Worm (Caenorhabditis elegans) whole organism, L4 larva: ENCODE data around the gene nep-13.

Experiments
- F26F4.8 ChIP-seq: fragments of 200-800 bp; sonication (Bioruptor generic); conservative IDR thresholded peaks from 2 replicates; pipeline ENCODE4 v1.3.6; 2022; ENCODE audit warnings: missing genetic modification characterization, missing compliant biosample characterization
- F37D6.2 ChIP-seq: sonication (generic microtip); optimal IDR thresholded peaks from 2 replicates; lab custom pipeline; 2016; ENCODE audit warnings: mild to moderate bottlenecking, missing genetic modification characterization, missing compliant biosample characterization
- F44E2.7 ChIP-seq: fragments of 200-800 bp; sonication (Bioruptor generic); IDR thresholded peaks from 2 replicates; pipeline ENCODE4 v2.1.2; 2022; ENCODE audit warnings: missing genetic modification characterization, missing compliant biosample characterization
- Y105C5A.15 ChIP-seq: fragments of 200-800 bp; sonication (Bioruptor generic); IDR thresholded peaks from 2 replicates; pipeline ENCODE4 v1.3.6; 2022; ENCODE audit warnings: missing genetic modification characterization, missing compliant biosample characterization
- Y75B8A.6 ChIP-seq: fragments of 200-800 bp; sonication (Bioruptor generic); IDR thresholded peaks from 2 replicates; pipeline ENCODE4 v1.3.6; 2022; ENCODE audit warnings: missing genetic modification reagents, missing genetic modification characterization, missing compliant biosample characterization
- arid-1 ChIP-seq: fragments of 200-800 bp; sonication (Bioruptor generic); conservative IDR thresholded peaks from 2 replicates; pipeline ENCODE4 v1.3.6; 2022; ENCODE audit warnings: missing genetic modification reagents, missing genetic modification characterization, missing compliant biosample characterization
- attf-4 ChIP-seq: sonication (generic microtip); optimal IDR thresholded peaks from 3 replicates; lab custom pipeline; 2017; ENCODE audit warnings: missing biosample characterization, missing genetic modification characterization
- ceh-20 ChIP-seq: fragments of 200-800 bp; sonication (Bioruptor generic); IDR thresholded peaks from 2 replicates; pipeline ENCODE4 v1.3.6; 2022; ENCODE audit warnings: missing genetic modification reagents, missing genetic modification characterization, missing compliant biosample characterization
- dmd-6 ChIP-seq: fragments of 200-800 bp; sonication (Bioruptor generic); IDR thresholded peaks from 2 replicates; pipeline ENCODE4 v1.3.6; 2022; ENCODE audit warnings: missing genetic modification reagents, missing genetic modification characterization, missing compliant biosample characterization
- dmd-8 ChIP-seq: fragments of 200-800 bp; sonication (Bioruptor generic); IDR thresholded peaks from 2 replicates; pipeline ENCODE4 v1.3.6; 2022; ENCODE audit warnings: missing genetic modification characterization, missing compliant biosample characterization
- dve-1 ChIP-seq: sonication (generic microtip); optimal IDR thresholded peaks from 2 replicates; lab custom pipeline; 2017; ENCODE audit warnings: antibody characterized with exemption, mild to moderate bottlenecking, missing genetic modification characterization, missing compliant biosample characterization; ENCODE audit not compliant: insufficient read depth
- egl-27 ChIP-seq: sonication (generic microtip); optimal IDR thresholded peaks from 3 replicates; lab custom pipeline; 2017; ENCODE audit warnings: missing biosample characterization, missing genetic modification reagents, missing genetic modification characterization
- fos-1 ChIP-seq: fragments of 150-350 bp; optimal IDR thresholded peaks from 2 replicates; lab custom pipeline; 2014; ENCODE audit warnings: missing biosample characterization, missing genetic modification characterization
- gei-8 ChIP-seq: fragments of 200-800 bp; sonication (Bioruptor generic); optimal IDR thresholded peaks from 2 replicates; lab custom pipeline; 2018; ENCODE audit warnings: mild to moderate bottlenecking, missing genetic modification characterization, missing compliant biosample characterization
- hif-1 ChIP-seq, 2 experiments: sonication (generic microtip); optimal IDR thresholded peaks; 2 replicates each; lab custom pipeline; 2016 to 2017; ENCODE audit warnings: missing compliant biosample characterization in 2 of 2, missing genetic modification characterization in 2 of 2, missing genetic modification reagents in 2 of 2, missing genotype in 2 of 2, mild to moderate bottlenecking in 1 of 2
- jun-1 ChIP-seq: fragments of 150-350 bp; optimal IDR thresholded peaks from 2 replicates; lab custom pipeline; 2014; ENCODE audit warnings: missing biosample characterization, missing genetic modification reagents, missing genetic modification characterization
- lin-1 ChIP-seq: fragments of 200-800 bp; sonication (Bioruptor generic); IDR thresholded peaks from 2 replicates; pipeline ENCODE4 v1.3.6; 2022; ENCODE audit warnings: missing genetic modification reagents, missing genetic modification characterization, missing compliant biosample characterization
- lin-13 ChIP-seq: fragments of 150-350 bp; optimal IDR thresholded peaks from 2 replicates; lab custom pipeline; 2014; ENCODE audit warnings: missing biosample characterization, missing genetic modification reagents, missing genetic modification characterization
- lin-29 ChIP-seq: fragments of 200-800 bp; sonication (Bioruptor generic); IDR thresholded peaks from 2 replicates; pipeline ENCODE4 v1.3.6; 2022; ENCODE audit warnings: missing genetic modification reagents, missing genetic modification characterization, missing compliant biosample characterization
- lin-39 ChIP-seq: fragments of 150-350 bp; optimal IDR thresholded peaks from 2 replicates; lab custom pipeline; 2014; ENCODE audit warnings: missing biosample characterization, missing genetic modification reagents, missing genetic modification characterization
- lir-3 ChIP-seq: sonication (generic microtip); optimal IDR thresholded peaks from 2 replicates; lab custom pipeline; 2016; ENCODE audit warnings: mild to moderate bottlenecking, missing genetic modification characterization, missing compliant biosample characterization
- madf-9 ChIP-seq: fragments of 200-800 bp; sonication (Bioruptor generic); conservative IDR thresholded peaks from 2 replicates; pipeline ENCODE4 v1.3.6; 2022; ENCODE audit warnings: missing genetic modification reagents, missing genetic modification characterization, missing compliant biosample characterization
- mep-1 ChIP-seq: fragments of 150-350 bp; sonication (generic microtip); optimal IDR thresholded peaks from 3 replicates; lab custom pipeline; 2014; ENCODE audit warnings: missing biosample characterization, missing genetic modification characterization
- nhr-28 ChIP-seq: fragments of 150-350 bp; optimal IDR thresholded peaks from 2 replicates; lab custom pipeline; 2014; ENCODE audit warnings: missing biosample characterization, missing genetic modification characterization
- nhr-41 ChIP-seq: fragments of 200-800 bp; sonication (Bioruptor generic); IDR thresholded peaks from 2 replicates; pipeline ENCODE4 v1.3.6; 2022; ENCODE audit warnings: missing genetic modification reagents, missing genetic modification characterization, missing compliant biosample characterization
- nhr-42 ChIP-seq: fragments of 200-800 bp; sonication (Bioruptor generic); IDR thresholded peaks from 2 replicates; pipeline ENCODE4 v1.3.6; 2022; ENCODE audit warnings: missing genetic modification characterization, missing compliant biosample characterization
- nhr-48 ChIP-seq: sonication (generic microtip); optimal IDR thresholded peaks from 2 replicates; lab custom pipeline; 2016; ENCODE audit warnings: mild to moderate bottlenecking, missing genetic modification characterization, missing compliant biosample characterization
- nhr-6 ChIP-seq: fragments of 150-350 bp; optimal IDR thresholded peaks from 2 replicates; lab custom pipeline; 2014; ENCODE audit warnings: missing biosample characterization, missing genetic modification characterization
- nhr-77 ChIP-seq: fragments of 150-350 bp; optimal IDR thresholded peaks from 2 replicates; lab custom pipeline; 2014; ENCODE audit warnings: missing biosample characterization, missing genetic modification characterization
- pha-4 ChIP-seq, 2 experiments: fragments of 150-350 bp in 1 of 2; fragments of 200-800 bp in 1 of 2; sonication (Bioruptor generic) in 1 of 2; IDR thresholded peaks in 1 of 2; optimal IDR thresholded peaks in 1 of 2; 2 replicates each; pipeline versions ENCODE4 v1.3.6 to Lab custom; 2014 to 2022; ENCODE audit warnings: missing genetic modification characterization in 2 of 2, missing genetic modification reagents in 2 of 2, missing biosample characterization in 1 of 2, missing compliant biosample characterization in 1 of 2
- set-16 ChIP-seq: fragments of 200-800 bp; sonication (Bioruptor generic); IDR thresholded peaks from 2 replicates; pipeline ENCODE4 v1.3.6; 2022; ENCODE audit warnings: missing genetic modification reagents, missing genetic modification characterization, missing compliant biosample characterization
- snpc-4 ChIP-seq: fragments of 150-350 bp; optimal IDR thresholded peaks from 2 replicates; lab custom pipeline; 2014; ENCODE audit warnings: missing biosample characterization, missing genetic modification characterization
- tag-97 ChIP-seq: fragments of 200-800 bp; sonication (Bioruptor generic); IDR thresholded peaks from 2 replicates; pipeline ENCODE4 v1.3.6; 2022; ENCODE audit warnings: missing genetic modification characterization, missing compliant biosample characterization
- tra-1 ChIP-seq: fragments of 200-800 bp; sonication (Bioruptor generic); IDR thresholded peaks from 2 replicates; pipeline ENCODE4 v1.3.6; 2022; ENCODE audit warnings: missing genetic modification reagents, missing genetic modification characterization, missing compliant biosample characterization
- unc-39 ChIP-seq: sonication (generic microtip); optimal IDR thresholded peaks from 2 replicates; lab custom pipeline; 2017; ENCODE audit warnings: missing biosample characterization, missing genetic modification characterization
- zag-1 ChIP-seq: fragments of 150-350 bp; optimal IDR thresholded peaks from 2 replicates; lab custom pipeline; 2014; ENCODE audit warnings: missing biosample characterization, missing genetic modification characterization
- zfp-3 ChIP-seq: fragments of 200-800 bp; sonication (Bioruptor generic); conservative IDR thresholded peaks from 2 replicates; pipeline ENCODE4 v1.3.6; 2022; ENCODE audit warnings: missing genetic modification reagents, missing genetic modification characterization, missing compliant biosample characterization
- zip-11 ChIP-seq: fragments of 200-800 bp; sonication (Bioruptor generic); IDR thresholded peaks from 2 replicates; pipeline ENCODE4 v1.3.6; 2022; ENCODE audit warnings: missing genetic modification characterization, missing compliant biosample characterization
- ztf-11 ChIP-seq: fragments of 150-350 bp; optimal IDR thresholded peaks from 2 replicates; lab custom pipeline; 2014; ENCODE audit warnings: missing biosample characterization, missing genetic modification characterization

Gene nep-13

DNA sequence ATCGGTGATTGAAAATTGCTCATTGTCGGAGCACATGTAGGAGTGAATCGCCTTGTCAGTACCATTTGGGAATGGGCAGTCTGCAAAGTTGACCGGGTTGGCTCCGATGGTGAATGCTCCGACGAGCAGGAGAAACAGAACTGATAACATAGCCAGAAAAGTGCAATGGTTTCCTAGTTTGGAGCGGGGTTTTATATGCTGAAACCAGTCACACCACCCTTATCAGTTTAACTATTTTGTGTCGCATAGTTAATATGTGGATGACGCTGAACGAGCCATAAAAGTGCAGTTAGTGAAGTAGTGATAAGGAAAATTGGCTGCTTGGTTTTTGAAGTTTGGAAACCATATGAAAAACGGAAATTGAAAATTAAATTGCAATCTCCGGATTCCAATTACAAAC, 36.6 kb upstream of the nep-13 start, which contains the start of gene C17F4.7 (continued):
- TF ChIP-seq tra-1 (GFP tag; lab: Robert Waterston, UW) (peak; percentile 66; the same call in 1 of the 2 replicates), nhr-42 (GFP tag; lab: Robert Waterston, UW) (no peak), hif-1 (tag; optimal IDR thresholded peaks at IDR 0.05; lab: Kevin White, UChicago) (no peak), pha-4 (GFP tag; IDR thresholded peaks at IDR 0.05; lab: Robert Waterston, UW) (no peak), pha-4 (tag; optimal IDR thresholded peaks at IDR 0.05; lab: Kevin White, UChicago) (no peak), zfp-3 (no peak), lir-3 (tag; lab: Kevin White, UChicago) (no peak), lin-13 (GFP tag; lab: Kevin White, UChicago) (no peak), lin-1 (GFP tag; lab: Robert Waterston, UW) (peak; percentile 77; the same call in 1 of the 2 replicates), Y105C5A.15 (GFP tag; lab: Robert Waterston, UW) (no peak), tag-97 (GFP tag; lab: Robert Waterston, UW) (no peak), F26F4.8 (GFP tag; lab: Robert Waterston, UW) (no peak), zag-1 (tag; lab: Kevin White, UChicago) (no peak), ztf-11 (no peak), egl-27 (tag; lab: Kevin White, UChicago) (no peak), lin-29 (GFP tag; lab: Robert Waterston, UW) (no peak), unc-39 (tag; lab: Kevin White, UChicago) (no peak), snpc-4 (no peak), dmd-6 (GFP tag; lab: Robert Waterston, UW) (peak; percentile 92), nhr-28 (tag; lab: Kevin White, UChicago) (peak; percentile 95), jun-1 (tag; lab: Kevin White, UChicago) (peak; percentile 12), lin-39 (no peak), F44E2.7 (GFP tag; lab: Robert Waterston, UW) (no peak), nhr-77 (peak; percentile 65), F37D6.2 (tag; lab: Kevin White, UChicago) (no peak), fos-1 (tag; lab: Kevin White, UChicago) (no peak), madf-9 (no peak), gei-8 (no peak), mep-1 (tag; lab: Kevin White, UChicago) (no peak)

DNA sequence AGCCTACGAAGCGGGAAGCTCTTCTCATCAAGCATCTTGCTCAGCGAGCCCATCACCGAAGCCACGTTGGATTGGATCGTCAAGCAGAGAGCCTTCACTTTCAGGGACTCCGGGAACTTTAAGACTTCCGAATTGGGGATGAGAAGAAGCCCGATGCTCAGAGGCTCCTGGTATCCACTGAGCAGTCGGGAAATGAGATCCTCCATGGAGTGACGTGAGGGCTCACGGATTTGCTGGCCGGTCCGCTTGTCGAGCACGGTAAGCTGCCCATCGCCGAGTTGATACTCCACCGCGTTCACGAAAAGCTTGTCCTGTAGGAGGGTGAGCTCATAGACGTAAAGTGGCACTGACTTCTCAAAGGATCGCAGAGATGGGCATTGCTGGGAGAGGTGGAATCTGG, 34.9 kb upstream of the nep-13 start:
- TF ChIP-seq dve-1 (tag; lab: Kevin White, UChicago): no peak
- peak; percentile 58; the same call in 1 of the 2 replicates for TF ChIP-seq set-16 (GFP tag; lab: Robert Waterston, UW)

DNA sequence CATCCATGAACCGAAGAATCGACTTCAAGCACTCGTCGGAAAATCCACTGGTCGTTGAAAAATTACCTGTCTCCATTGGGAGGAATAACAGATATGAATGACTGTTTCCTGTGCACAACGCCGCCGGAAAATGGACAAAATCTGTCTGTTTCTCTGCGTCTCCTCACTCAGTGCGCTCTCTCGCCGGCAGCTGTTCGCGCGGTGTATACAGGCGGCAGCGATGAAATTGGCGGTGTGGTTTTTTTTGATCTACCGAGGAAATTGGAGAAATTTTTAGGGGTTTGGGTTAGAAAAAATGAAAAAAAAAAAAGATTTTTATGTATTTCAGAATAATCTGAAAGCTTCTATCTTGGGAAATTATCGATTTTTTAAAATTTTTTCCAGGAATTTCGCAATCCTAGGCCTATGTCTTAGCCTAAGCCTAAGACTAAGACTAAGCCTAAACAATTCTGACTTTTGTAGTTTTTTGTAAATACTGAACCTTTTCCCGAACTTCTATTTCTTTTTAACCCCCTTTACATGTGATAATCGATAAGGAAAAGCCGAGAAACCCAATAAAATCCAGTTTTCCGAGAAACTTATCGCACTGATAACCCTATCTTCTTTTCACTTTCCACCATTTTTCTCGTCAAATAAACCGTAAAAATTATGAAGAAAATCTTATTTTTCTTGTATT, 34.3 kb upstream of the nep-13 start, which contains the start of the genes fbxc-50 and C17F4.2:
Gene fbxc-50 (minus strand): TSS at position 81 of the 676 bp plus-strand sequence.
Gene C17F4.2 (plus strand): TSS at position 626 of the 676 bp plus-strand sequence.
- TF ChIP-seq madf-9 (no peak), nhr-48 (no peak), nhr-6 (tag; lab: Kevin White, UChicago) (no peak), nhr-41 (GFP tag; lab: Robert Waterston, UW) (no peak), arid-1 (GFP tag; lab: Robert Waterston, UW) (no peak), nhr-77 (no peak), dmd-8 (no peak), Y75B8A.6 (no peak), attf-4 (tag; lab: Kevin White, UChicago) (no peak), zip-11 (GFP tag; lab: Robert Waterston, UW) (no peak), ceh-20 (GFP tag; lab: Robert Waterston, UW) (no peak)
- TF ChIP-seq, all 104 proteins: peak for 0
